Worm (Caenorhabditis elegans) whole organism, late embryonic: Measurements from ENCODE around the gene eat-2.

ENCODE experiments used
- K09A11.1 ChIP-seq: sonication (generic microtip); optimal IDR thresholded peaks from 2 replicates; lab custom pipeline; 2017; ENCODE audit warnings: antibody characterized with exemption, mild to moderate bottlenecking, missing genetic modification characterization, missing compliant biosample characterization; ENCODE audit not compliant: insufficient read depth
- T23F11.4 ChIP-seq: fragments of 200-800 bp; sonication (Bioruptor generic); optimal IDR thresholded peaks from 2 replicates; lab custom pipeline; 2018; ENCODE audit warnings: mild to moderate bottlenecking, missing genetic modification characterization, missing compliant biosample characterization
- ama-1 ChIP-seq: fragments of 150-350 bp; optimal IDR thresholded peaks from 2 replicates; lab custom pipeline; 2014
- ceh-14 ChIP-seq: sonication (generic microtip); optimal IDR thresholded peaks from 2 replicates; lab custom pipeline; 2016; ENCODE audit warnings: missing genotype, missing genetic modification characterization, missing compliant biosample characterization
- ceh-2 ChIP-seq: sonication (generic microtip); optimal IDR thresholded peaks from 2 replicates; lab custom pipeline; 2016; ENCODE audit warnings: missing genotype, missing genetic modification characterization, missing compliant biosample characterization
- ceh-30 ChIP-seq: fragments of 150-350 bp; optimal IDR thresholded peaks from 2 replicates; lab custom pipeline; 2014; ENCODE audit warnings: missing biosample characterization, missing genetic modification characterization
- ceh-34 ChIP-seq: sonication (generic microtip); optimal IDR thresholded peaks from 2 replicates; lab custom pipeline; 2016; ENCODE audit warnings: mild to moderate bottlenecking, missing genetic modification characterization, missing compliant biosample characterization
- dmd-4 ChIP-seq: sonication (generic microtip); optimal IDR thresholded peaks from 2 replicates; lab custom pipeline; 2016; ENCODE audit warnings: borderline replicate concordance, missing genetic modification characterization, missing compliant biosample characterization
- dve-1 ChIP-seq: sonication (generic microtip); optimal IDR thresholded peaks from 2 replicates; lab custom pipeline; 2017; ENCODE audit warnings: antibody characterized with exemption, mild to moderate bottlenecking, missing genetic modification characterization, missing compliant biosample characterization
- ets-4 ChIP-seq: sonication (generic microtip); optimal IDR thresholded peaks from 2 replicates; lab custom pipeline; 2016; ENCODE audit warnings: missing genetic modification characterization, missing compliant biosample characterization
- fkh-6 ChIP-seq: sonication (generic microtip); optimal IDR thresholded peaks from 2 replicates; lab custom pipeline; 2016; ENCODE audit warnings: missing genetic modification characterization, missing compliant biosample characterization
- gmeb-2 ChIP-seq: sonication (generic microtip); optimal IDR thresholded peaks from 2 replicates; lab custom pipeline; 2016; ENCODE audit warnings: missing genetic modification characterization, inconsistent platforms, missing compliant biosample characterization
- hlh-30 ChIP-seq: sonication (generic microtip); optimal IDR thresholded peaks from 2 replicates; lab custom pipeline; 2017; ENCODE audit warnings: antibody characterized with exemption, missing genetic modification characterization, missing compliant biosample characterization; ENCODE audit not compliant: insufficient read depth
- mec-3 ChIP-seq: sonication (generic microtip); optimal IDR thresholded peaks from 2 replicates; lab custom pipeline; 2016; ENCODE audit warnings: borderline replicate concordance, missing genetic modification characterization, missing compliant biosample characterization
- nfya-1 ChIP-seq: sonication (generic microtip); optimal IDR thresholded peaks from 2 replicates; lab custom pipeline; 2017; ENCODE audit warnings: missing genetic modification characterization, mild to moderate bottlenecking, missing compliant biosample characterization, antibody characterized with exemption, moderate library complexity
- nhr-232 ChIP-seq: sonication (generic microtip); optimal IDR thresholded peaks from 2 replicates; lab custom pipeline; 2016; ENCODE audit warnings: missing genetic modification characterization, missing compliant biosample characterization
- npax-4 ChIP-seq: sonication (generic microtip); optimal IDR thresholded peaks from 2 replicates; lab custom pipeline; 2016; ENCODE audit warnings: missing genetic modification characterization, missing compliant biosample characterization
- odd-2 ChIP-seq: sonication (generic microtip); optimal IDR thresholded peaks from 2 replicates; lab custom pipeline; 2017; ENCODE audit warnings: antibody characterized with exemption, mild to moderate bottlenecking, missing genetic modification characterization, missing compliant biosample characterization
- pag-3 ChIP-seq: sonication (generic microtip); optimal IDR thresholded peaks from 2 replicates; lab custom pipeline; 2016; ENCODE audit warnings: missing compliant biosample characterization, missing genetic modification characterization, borderline replicate concordance
- pha-2 ChIP-seq: sonication (generic microtip); optimal IDR thresholded peaks from 2 replicates; lab custom pipeline; 2017; ENCODE audit warnings: mild to moderate bottlenecking, missing genetic modification characterization, missing compliant biosample characterization
- rnt-1 ChIP-seq: sonication (generic microtip); optimal IDR thresholded peaks from 2 replicates; lab custom pipeline; 2016; ENCODE audit warnings: missing genetic modification characterization, missing compliant biosample characterization
- sox-2 ChIP-seq: fragments of 200-800 bp; sonication (Bioruptor generic); IDR thresholded peaks from 2 replicates; pipeline ENCODE4 v1.3.6; 2022; ENCODE audit warnings: missing genetic modification reagents, missing genetic modification characterization, missing compliant biosample characterization
- syd-9 ChIP-seq: sonication (generic microtip); optimal IDR thresholded peaks from 2 replicates; lab custom pipeline; 2016; ENCODE audit warnings: mild to moderate bottlenecking, missing genetic modification characterization, moderate library complexity, missing compliant biosample characterization
- tbx-2 ChIP-seq: sonication (generic microtip); optimal IDR thresholded peaks from 2 replicates; lab custom pipeline; 2016; ENCODE audit warnings: missing genetic modification characterization, missing compliant biosample characterization
- tbx-7 ChIP-seq: sonication (generic microtip); optimal IDR thresholded peaks from 2 replicates; lab custom pipeline; 2016; ENCODE audit warnings: missing genotype, missing genetic modification characterization, missing compliant biosample characterization
- unc-3 ChIP-seq, 2 experiments: fragments of 200-800 bp in 1 of 2; sonication (Bioruptor generic) in 1 of 2; sonication (generic microtip) in 1 of 2; conservative IDR thresholded peaks in 1 of 2; optimal IDR thresholded peaks in 1 of 2; 2 replicates each; pipeline versions ENCODE4 v1.3.6 to Lab custom; 2016 to 2022; ENCODE audit warnings: missing compliant biosample characterization in 2 of 2, missing genetic modification characterization in 2 of 2, missing genetic modification reagents in 1 of 2
- unc-55 ChIP-seq: sonication (generic microtip); optimal IDR thresholded peaks from 2 replicates; lab custom pipeline; 2017; ENCODE audit warnings: missing biosample characterization, missing genetic modification reagents, missing genetic modification characterization
- unc-86 ChIP-seq: sonication (generic microtip); optimal IDR thresholded peaks from 2 replicates; lab custom pipeline; 2016; ENCODE audit warnings: missing genetic modification characterization, missing compliant biosample characterization
- ztf-16 ChIP-seq: sonication (generic microtip); optimal IDR thresholded peaks from 2 replicates; lab custom pipeline; 2017; ENCODE audit warnings: missing genetic modification characterization, missing compliant biosample characterization

eat-2 gene

ce11 chrII:14122065-14122464 lies 49.4 kb downstream of the eat-2 start, which contains the start of gene K09E4.4:
K09E4.4 (minus strand) TSS chrII:14122165.
- TF ChIP-seq ceh-2 = no peak
- no peak for TF ChIP-seq nhr-232 (tag; lab: Kevin White, UChicago)
- no peak for TF ChIP-seq hlh-30 (tag; lab: Kevin White, UChicago)
- no peak for TF ChIP-seq T23F11.4
- no peak for TF ChIP-seq unc-86
- TF ChIP-seq dve-1 (tag; lab: Kevin White, UChicago) = no peak
- TF ChIP-seq pha-2 = no peak
- no peak for TF ChIP-seq fkh-6 (tag; lab: Kevin White, UChicago)
- TF ChIP-seq ceh-34 (tag; lab: Kevin White, UChicago) = no peak
- TF ChIP-seq tbx-2 (tag; lab: Kevin White, UChicago) = no peak
- no peak for TF ChIP-seq ztf-16 (tag; lab: Kevin White, UChicago)
- TF ChIP-seq ama-1 (lab: Kevin White, UChicago) = no peak
- TF ChIP-seq sox-2 (GFP tag; lab: Robert Waterston, UW) = no peak
- TF ChIP-seq tbx-7 (tag; lab: Kevin White, UChicago) = no peak
- no peak for TF ChIP-seq pag-3 (tag; lab: Kevin White, UChicago)
- no peak for TF ChIP-seq gmeb-2
- TF ChIP-seq K09A11.1 (tag; lab: Kevin White, UChicago) = no peak
- TF ChIP-seq ceh-14 (tag; lab: Kevin White, UChicago) = no peak

ce11 chrII:14118391-14118790 lies 53.1 kb downstream of the eat-2 start:
- no peak for TF ChIP-seq unc-55 (GFP tag; lab: Kevin White, UChicago)
- TF ChIP-seq odd-2 = no peak
- TF ChIP-seq mec-3 (tag; lab: Kevin White, UChicago) = no peak
- no peak for TF ChIP-seq rnt-1 (tag; lab: Kevin White, UChicago)
- no peak for TF ChIP-seq ceh-14 (tag; lab: Kevin White, UChicago)
- no peak for TF ChIP-seq npax-4
- no peak for TF ChIP-seq unc-3 (GFP tag; conservative IDR thresholded peaks at IDR 0.05; lab: Robert Waterston, UW)
- TF ChIP-seq unc-3 (tag; optimal IDR thresholded peaks at IDR 0.05; lab: Kevin White, UChicago) = no peak
- TF ChIP-seq ets-4 (tag; lab: Kevin White, UChicago) = no peak
- no peak for TF ChIP-seq hlh-30 (tag; lab: Kevin White, UChicago)
- no peak for TF ChIP-seq syd-9 (tag; lab: Kevin White, UChicago)
- no peak for TF ChIP-seq ceh-2
- TF ChIP-seq nfya-1 = no peak
- TF ChIP-seq ceh-30 (tag; lab: Kevin White, UChicago) = no peak
- TF ChIP-seq unc-86 = no peak
- no peak for TF ChIP-seq dmd-4 (tag; lab: Kevin White, UChicago)
